Worm (Caenorhabditis elegans): ENCODE data around the gene ZK938.1.

ZK938.1 gene

DNA sequence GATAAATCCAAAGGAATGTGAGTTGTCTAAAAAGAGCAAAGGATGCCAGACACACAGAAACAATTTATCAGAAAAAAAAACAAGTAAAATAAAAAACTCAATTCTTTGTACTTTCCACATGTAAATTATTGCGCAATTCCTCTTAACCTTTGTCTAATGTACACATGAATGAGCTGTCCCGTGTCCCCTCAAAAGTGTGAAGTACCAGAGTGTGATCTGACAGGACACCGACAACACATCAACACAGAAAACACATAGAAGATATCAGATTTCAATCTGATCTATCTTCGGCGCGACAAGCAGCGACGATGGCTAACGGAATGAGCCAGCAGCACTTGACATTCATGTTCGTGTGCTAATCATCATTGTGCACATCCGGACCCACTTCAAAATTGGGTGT, 706 bp upstream of the ZK938.1 start:
- no peak for TF ChIP-seq him-1 (tag; optimal IDR thresholded peaks at IDR 0.05)
- no peak for TF ChIP-seq dao-5 (tag; optimal IDR thresholded peaks at IDR 0.05)
- TF ChIP-seq W03F9.2 (tag; optimal IDR thresholded peaks at IDR 0.05), result no peak

DNA sequence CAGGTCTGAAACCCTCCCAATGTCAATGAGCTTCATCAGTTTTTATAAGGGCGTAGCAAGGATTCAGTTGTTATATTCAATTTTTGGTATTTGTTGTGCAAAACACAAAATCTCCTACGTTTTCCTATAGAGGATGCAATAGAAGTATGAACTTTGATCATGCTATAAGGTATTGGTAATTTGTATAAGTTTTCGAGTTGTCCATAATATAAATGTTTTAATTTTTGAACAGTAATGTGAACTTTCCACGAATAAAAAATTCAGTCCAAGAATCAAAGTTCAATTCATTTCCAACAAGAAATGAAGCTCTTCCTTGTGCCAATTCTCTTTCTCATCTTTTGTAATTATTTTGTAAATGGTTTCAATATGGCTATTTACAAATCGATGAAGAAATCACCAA, 1.8 kb downstream of the ZK938.1 start, which contains the start of gene ZK938.12:
TSS of gene ZK938.12 (plus strand) at position 301 of the 400 bp plus-strand sequence.
- TF ChIP-seq W03F9.2 (tag; optimal IDR thresholded peaks at IDR 0.05) (no peak), dao-5 (tag; optimal IDR thresholded peaks at IDR 0.05) (no peak), him-1 (tag; optimal IDR thresholded peaks at IDR 0.05) (no peak)

DNA sequence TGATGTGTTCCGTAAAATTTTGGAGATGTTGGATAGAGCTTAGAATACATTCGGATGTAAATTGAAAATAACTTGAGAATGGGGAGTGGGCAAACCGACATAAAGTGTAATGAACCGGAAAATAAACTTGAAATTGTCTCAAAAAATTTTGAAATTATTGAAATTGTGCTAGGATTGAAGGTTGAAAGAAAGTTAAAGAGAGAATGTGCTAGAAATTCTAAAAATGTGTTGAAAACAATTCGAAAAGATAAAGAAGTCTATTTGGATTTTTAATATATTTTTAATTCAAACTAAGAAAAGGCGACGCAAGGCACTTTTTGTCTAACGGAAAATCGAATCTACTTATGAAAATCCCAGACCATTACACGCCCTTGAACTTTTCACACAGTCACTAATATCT, 4.6 kb downstream of the ZK938.1 start, which contains the start of gene ZK938.3:
TSS of gene ZK938.3 (minus strand) at position 101 of the 400 bp plus-strand sequence.
- TF ChIP-seq him-1 (tag; optimal IDR thresholded peaks at IDR 0.05), result no peak
- no peak for TF ChIP-seq W03F9.2 (tag; optimal IDR thresholded peaks at IDR 0.05)
- TF ChIP-seq dao-5 (tag; optimal IDR thresholded peaks at IDR 0.05), result no peak

DNA sequence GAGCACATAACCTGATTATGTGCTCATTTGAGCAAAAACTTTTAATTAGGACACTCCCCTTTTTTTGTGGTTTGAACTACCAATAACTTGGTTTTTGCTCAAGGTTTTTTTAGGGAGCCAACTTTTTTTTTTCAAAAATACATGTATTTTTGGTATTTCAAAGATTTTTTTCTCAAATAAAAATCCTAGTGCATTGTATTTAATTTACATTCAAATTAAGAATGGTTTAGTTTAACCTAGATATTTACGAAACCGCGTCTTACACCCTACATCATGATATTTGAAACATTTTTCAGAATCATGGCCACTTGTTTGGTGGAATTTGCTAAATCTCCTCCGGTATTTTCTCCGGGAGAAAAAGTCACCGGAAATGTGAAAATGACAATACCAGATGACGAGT, 5.7 kb downstream of the ZK938.1 start, which contains the start of gene arrd-5:
TSS of gene arrd-5 (plus strand) at position 301 of the 400 bp plus-strand sequence.
- TF ChIP-seq W03F9.2 (tag; optimal IDR thresholded peaks at IDR 0.05) (no peak), dao-5 (tag; optimal IDR thresholded peaks at IDR 0.05) (no peak), him-1 (tag; optimal IDR thresholded peaks at IDR 0.05) (no peak)

DNA sequence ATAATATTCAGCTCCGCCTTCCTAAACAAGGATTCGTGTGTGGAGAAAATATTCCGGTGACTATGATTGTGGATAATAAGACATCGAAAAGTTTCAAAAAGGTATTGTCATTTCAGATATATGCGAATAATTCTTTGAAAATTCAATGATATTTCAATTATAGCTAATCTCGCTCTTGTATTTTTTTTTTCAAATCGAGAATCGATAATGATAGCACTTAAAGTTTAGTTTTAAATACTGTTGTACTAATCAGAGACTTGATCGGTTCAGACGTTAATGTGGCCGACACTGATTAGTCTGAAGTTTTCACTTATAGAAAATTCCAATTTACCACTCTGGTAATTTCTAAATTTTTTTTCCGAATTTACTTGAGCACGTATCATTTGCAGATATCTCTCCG, 6.8 kb downstream of the ZK938.1 start:
- TF ChIP-seq dao-5 (tag; optimal IDR thresholded peaks at IDR 0.05) (no peak), him-1 (tag; optimal IDR thresholded peaks at IDR 0.05) (no peak), W03F9.2 (tag; optimal IDR thresholded peaks at IDR 0.05) (no peak)

DNA sequence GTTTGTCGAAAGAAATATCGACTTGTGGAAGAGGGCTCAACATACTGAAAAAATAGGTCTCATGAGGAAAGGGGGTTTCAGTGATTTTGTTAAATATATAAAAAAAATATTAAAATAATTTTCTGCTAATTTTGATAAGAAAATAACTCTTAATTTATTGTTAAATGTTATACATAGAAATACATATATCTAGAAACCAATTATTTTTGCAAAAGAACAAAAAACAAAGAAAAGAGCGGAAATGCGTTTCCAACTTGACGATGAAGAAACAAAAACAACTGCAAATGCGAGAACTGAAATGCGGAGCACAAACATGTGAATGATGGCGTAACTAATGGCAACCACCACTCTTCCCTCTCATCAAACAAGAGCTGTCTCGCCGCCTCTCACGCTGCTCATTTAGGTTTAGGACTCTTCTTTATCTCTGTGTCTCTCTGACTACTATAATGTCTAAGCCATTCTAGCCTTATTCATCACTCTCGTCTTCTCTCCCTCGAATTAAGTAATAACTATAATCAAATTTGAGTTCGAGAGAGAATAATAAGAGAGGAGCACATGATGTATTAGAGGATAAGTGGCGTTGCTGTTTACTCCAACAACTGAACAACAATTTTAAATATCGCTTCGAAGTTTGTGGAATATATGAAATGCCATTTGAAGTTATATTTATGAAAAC, 9.2 kb downstream of the ZK938.1 start, which contains the start of gene arrd-4:
TSS of gene arrd-4 (minus strand) at position 51 of the 676 bp plus-strand sequence.
- TF ChIP-seq W03F9.2 (tag; optimal IDR thresholded peaks at IDR 0.05) (no peak), him-1 (tag; optimal IDR thresholded peaks at IDR 0.05) (no peak), dao-5 (tag; optimal IDR thresholded peaks at IDR 0.05) (no peak)

DNA sequence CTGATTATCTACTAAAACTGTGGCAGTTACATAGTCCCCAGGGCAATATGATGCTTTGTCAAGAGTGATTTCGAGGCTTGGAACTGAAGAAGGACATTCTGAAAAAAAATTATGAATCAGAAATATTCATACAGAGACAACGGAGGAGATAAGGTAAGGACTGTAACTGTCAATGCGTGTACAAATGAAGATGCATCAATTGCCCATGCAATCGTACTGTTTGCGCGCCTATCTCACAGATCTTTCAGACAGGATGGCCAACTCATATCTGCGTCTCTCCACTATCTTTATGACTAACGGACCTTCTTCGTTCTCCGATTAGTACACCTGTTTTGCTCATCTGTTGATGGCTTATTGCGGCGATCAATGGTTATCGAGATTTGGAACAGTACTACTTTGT, 11.1 kb downstream of the ZK938.1 start, which contains the start of gene ZK938.11:
TSS of gene ZK938.11 (minus strand) at position 101 of the 400 bp plus-strand sequence.
- no peak for TF ChIP-seq him-1 (tag; optimal IDR thresholded peaks at IDR 0.05)
- TF ChIP-seq W03F9.2 (tag; optimal IDR thresholded peaks at IDR 0.05), result no peak
- TF ChIP-seq dao-5 (tag; optimal IDR thresholded peaks at IDR 0.05), result no peak

DNA sequence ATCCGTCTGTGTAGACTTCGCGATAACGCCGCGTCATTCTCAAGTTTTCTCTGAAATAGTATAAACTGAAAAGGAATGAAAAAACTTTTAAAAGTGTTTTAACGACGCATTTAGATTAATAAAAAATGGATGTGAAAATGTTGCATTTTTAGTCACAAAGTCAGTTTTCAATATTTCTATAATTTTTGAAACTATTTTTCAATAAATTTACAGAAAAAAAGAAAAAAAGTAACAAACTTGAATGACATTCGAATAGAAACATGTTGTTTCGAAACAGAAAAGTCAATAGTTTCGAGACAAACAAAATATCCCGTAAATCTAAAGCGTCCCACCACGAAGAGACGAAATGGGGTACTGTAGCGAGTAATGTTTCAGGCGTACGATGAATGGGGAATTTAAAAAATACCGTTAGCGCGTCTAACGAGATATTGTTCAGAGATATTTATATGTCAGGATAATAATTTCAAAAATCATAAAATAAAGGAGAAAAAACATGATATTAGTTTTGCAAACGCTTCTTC, 12.8 kb downstream of the ZK938.1 start, which contains the start of gene rnh-1.2:
TSS of gene rnh-1.2 (minus strand) at position 51 of the 521 bp plus-strand sequence.
- TF ChIP-seq W03F9.2 (tag; optimal IDR thresholded peaks at IDR 0.05), result no peak
- no peak for TF ChIP-seq dao-5 (tag; optimal IDR thresholded peaks at IDR 0.05)

DNA sequence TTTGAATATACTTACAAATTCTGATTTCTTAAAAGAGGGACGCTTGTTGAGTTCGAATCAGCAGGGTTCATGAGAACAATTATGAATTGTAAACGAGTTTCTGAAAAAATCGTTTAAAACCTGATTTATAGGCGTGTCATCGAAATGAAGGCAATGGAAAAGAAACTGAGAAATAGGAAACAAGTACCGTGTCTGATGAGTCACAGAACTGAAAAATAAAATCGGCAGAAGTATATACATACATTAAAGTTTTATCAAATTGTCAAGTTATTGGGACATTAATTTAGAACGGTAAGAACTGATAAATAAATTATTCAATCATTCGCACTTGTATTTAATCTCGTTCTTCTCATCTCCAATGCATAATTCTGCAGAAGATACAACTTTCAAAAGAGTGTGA, 16.0 kb downstream of the ZK938.1 start, which contains the start of gene chil-9:
TSS of gene chil-9 (minus strand) at position 101 of the 400 bp plus-strand sequence.
- TF ChIP-seq him-1 (tag; optimal IDR thresholded peaks at IDR 0.05) (no peak), dao-5 (tag; optimal IDR thresholded peaks at IDR 0.05) (no peak), W03F9.2 (tag; optimal IDR thresholded peaks at IDR 0.05) (no peak)

DNA sequence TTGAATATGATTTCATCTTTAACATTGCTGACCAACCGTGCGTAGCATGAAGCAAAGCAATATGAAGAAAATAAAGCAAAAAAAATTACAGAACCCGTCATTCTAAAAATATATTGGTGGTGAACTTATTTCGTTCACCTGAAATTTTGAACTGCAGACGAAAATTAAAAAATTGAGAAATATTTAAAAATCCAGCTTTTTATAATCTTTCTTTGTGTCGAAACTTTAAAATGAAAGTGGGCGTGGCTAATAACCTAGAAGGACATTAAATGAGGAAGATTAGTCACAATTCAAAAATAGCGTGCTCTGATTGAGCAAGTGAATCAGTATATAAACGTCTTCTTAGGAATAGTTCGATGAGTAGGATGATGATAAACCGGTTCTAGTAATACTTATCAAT, 20.3 kb downstream of the ZK938.1 start, which contains the start of gene old-2:
TSS of gene old-2 (minus strand) at position 101 of the 400 bp plus-strand sequence.
- TF ChIP-seq him-1 (tag; optimal IDR thresholded peaks at IDR 0.05) (no peak), dao-5 (tag; optimal IDR thresholded peaks at IDR 0.05) (no peak), W03F9.2 (tag; optimal IDR thresholded peaks at IDR 0.05) (no peak)

DNA sequence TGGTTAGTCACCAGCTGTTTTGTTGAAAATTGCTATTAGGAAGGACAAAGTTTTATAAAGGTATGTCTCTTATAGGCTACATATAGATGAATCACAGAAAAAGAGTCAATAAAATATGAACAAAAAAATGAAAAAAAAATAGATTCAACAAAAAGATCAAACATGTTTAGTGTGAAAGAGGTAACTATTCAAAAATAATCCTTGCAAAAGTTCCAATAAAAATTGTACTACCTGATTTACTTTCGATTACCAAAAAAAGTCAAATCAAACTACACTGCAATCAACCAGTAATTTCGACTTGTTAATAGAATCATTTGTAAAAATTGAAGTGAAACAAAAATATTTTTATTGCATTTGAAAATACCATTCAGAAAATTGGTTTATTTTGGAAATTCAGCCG, 21.7 kb downstream of the ZK938.1 start, which contains the start of gene ZK938.10:
TSS of gene ZK938.10 (minus strand) at position 101 of the 400 bp plus-strand sequence.
- TF ChIP-seq him-1 (tag; optimal IDR thresholded peaks at IDR 0.05), result no peak
- TF ChIP-seq W03F9.2 (tag; optimal IDR thresholded peaks at IDR 0.05), result no peak
- no peak for TF ChIP-seq dao-5 (tag; optimal IDR thresholded peaks at IDR 0.05)

DNA sequence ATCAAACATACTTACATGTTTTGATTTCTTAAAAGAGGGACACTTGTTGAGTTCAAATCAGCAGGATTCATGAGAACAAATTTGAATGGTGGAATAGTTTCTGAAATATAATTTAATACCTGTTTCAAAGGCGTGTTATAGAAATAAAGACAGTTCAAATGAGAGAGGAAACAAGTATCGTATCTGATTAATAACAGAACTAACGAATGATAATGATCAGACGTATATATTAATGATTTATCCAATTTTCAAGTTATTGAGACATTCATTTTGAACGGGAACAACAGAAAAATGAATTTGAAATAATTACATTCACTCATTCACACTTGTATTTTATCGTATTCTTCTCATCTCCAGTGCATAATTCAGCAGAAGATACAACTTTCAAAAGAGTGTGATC, 26.4 kb downstream of the ZK938.1 start, which contains the start of gene chil-4:
TSS of gene chil-4 (minus strand) at position 101 of the 400 bp plus-strand sequence.
- TF ChIP-seq W03F9.2 (tag; optimal IDR thresholded peaks at IDR 0.05) (no peak), him-1 (tag; optimal IDR thresholded peaks at IDR 0.05) (no peak), dao-5 (tag; optimal IDR thresholded peaks at IDR 0.05) (no peak)

DNA sequence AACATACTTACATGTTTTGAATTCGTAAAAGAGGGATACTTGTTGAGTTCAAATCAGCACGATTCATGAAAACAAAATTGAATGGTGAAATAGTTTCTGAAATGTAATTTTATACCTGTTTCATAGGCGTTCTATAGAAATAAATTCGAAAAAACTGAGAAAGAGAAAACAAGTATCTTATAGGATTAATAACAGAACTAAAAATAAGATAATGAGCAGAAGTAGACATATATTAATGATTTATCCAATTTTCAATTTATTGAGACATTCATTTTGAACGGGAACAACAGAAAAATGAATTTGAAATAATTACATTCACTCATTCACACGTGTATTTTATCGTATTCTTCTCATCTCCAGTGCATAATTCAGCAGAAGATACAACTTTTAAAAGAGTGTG, 28.6 kb downstream of the ZK938.1 start, which contains the start of gene chil-6:
TSS of gene chil-6 (minus strand) at position 101 of the 400 bp plus-strand sequence.
- TF ChIP-seq W03F9.2 (tag; optimal IDR thresholded peaks at IDR 0.05), result no peak
- TF ChIP-seq dao-5 (tag; optimal IDR thresholded peaks at IDR 0.05), result no peak
- TF ChIP-seq him-1 (tag; optimal IDR thresholded peaks at IDR 0.05), result no peak

DNA sequence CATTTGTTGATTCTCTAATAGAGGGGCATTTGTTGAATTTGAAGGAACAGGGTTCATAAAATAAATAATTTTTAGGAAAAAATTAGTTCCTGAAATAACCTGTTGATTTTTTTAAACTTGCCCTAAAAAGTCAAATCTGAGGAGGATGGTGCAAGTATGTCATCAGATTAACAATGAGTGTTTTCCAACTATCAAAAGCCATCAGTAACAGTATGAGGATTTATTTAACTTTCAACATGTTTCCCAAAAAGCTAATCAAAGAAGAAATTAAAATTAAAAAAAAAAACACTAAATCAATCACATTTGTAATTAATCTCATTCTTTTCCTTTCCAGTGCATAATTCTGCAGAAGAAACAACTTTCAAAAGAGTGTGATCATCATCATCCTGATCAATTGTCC, 30.4 kb downstream of the ZK938.1 start, which contains the start of gene chil-5:
TSS of gene chil-5 (minus strand) at position 101 of the 400 bp plus-strand sequence.
- TF ChIP-seq dao-5 (tag; optimal IDR thresholded peaks at IDR 0.05) (no peak), him-1 (tag; optimal IDR thresholded peaks at IDR 0.05) (no peak), W03F9.2 (tag; optimal IDR thresholded peaks at IDR 0.05) (no peak)

Data from whole organism, L4/young adult.